Fruit fly (Drosophila melanogaster): ENCODE results near the gene CG5282.
A peak's percentile ranks its signal among the peaks of the same experiment; 100 is the strongest.

Gene CG5282

dm6 chr3L:20441632-20442469 lies 16.0 kb upstream of the CG5282 start, which contains the start of gene CG5910 (continued):
- TF ChIP-seq knrl (GFP tag; IDR thresholded peaks at IDR 0.05; ENCODE audit: partially characterized antibody) (no peak), gsb-n (tag; optimal IDR thresholded peaks at IDR 0.05) (peak; percentile 90), seq (GFP tag; IDR thresholded peaks at IDR 0.05) (peak; percentile 79), CG17359 (tag; optimal IDR thresholded peaks at IDR 0.05) (peak; percentile 88), CG31388 (GFP tag; optimal IDR thresholded peaks at IDR 0.05) (peak; percentile 70), Stat92E (GFP tag; optimal IDR thresholded peaks at IDR 0.05) (peak in 1 of 3 experiments; percentile 7), pum (GFP tag; optimal IDR thresholded peaks at IDR 0.05) (no peak), CG11398 (GFP tag; optimal IDR thresholded peaks at IDR 0.05) (no peak), tup (GFP tag; optimal IDR thresholded peaks at IDR 0.05) (peak; percentile 16), CG1832 (GFP tag; optimal IDR thresholded peaks at IDR 0.05) (no peak), Ets97D (GFP tag; optimal IDR thresholded peaks at IDR 0.05) (no peak), D19B (GFP tag; optimal IDR thresholded peaks at IDR 0.05) (peak; percentile 77), CG30431 (GFP tag; optimal IDR thresholded peaks at IDR 0.05) (peak; percentile 69), CG12299 (tag; optimal IDR thresholded peaks at IDR 0.05) (peak; percentile 87), Drgx (GFP tag; IDR thresholded peaks at IDR 0.05) (no peak), tna (GFP tag; IDR thresholded peaks at IDR 0.05; ENCODE audit: partially characterized antibody) (no peak), CG6854 (GFP tag; optimal IDR thresholded peaks at IDR 0.05) (peak; percentile 89), CG13296 (GFP tag; optimal IDR thresholded peaks at IDR 0.05) (peak; percentile 91), Hr78 (GFP tag; optimal IDR thresholded peaks at IDR 0.05) (no peak), ERR (GFP tag; optimal IDR thresholded peaks at IDR 0.05) (no peak), pfk (GFP tag; optimal IDR thresholded peaks at IDR 0.05) (no peak), gce (GFP tag; IDR thresholded peaks at IDR 0.05) (0 out of 3 replicates have a peak, but pooled peaks have one; percentile 52), CG30020 (tag; optimal IDR thresholded peaks at IDR 0.05) (peak; percentile 70), zf30C (GFP tag; optimal IDR thresholded peaks at IDR 0.05) (peak; percentile 87), nom (GFP tag; optimal IDR thresholded peaks at IDR 0.05) (peak; percentile 40), lilli (GFP tag; optimal IDR thresholded peaks at IDR 0.05) (peak; percentile 63), Antp (GFP tag; optimal IDR thresholded peaks at IDR 0.05) (peak; percentile 19), nmo (GFP tag; optimal IDR thresholded peaks at IDR 0.05) (peak; percentile 95), CG14667 (GFP tag; IDR thresholded peaks at IDR 0.05) (peak; percentile 67; the same call in 1 of the 2 replicates), p53 (GFP tag; optimal IDR thresholded peaks at IDR 0.05) (no peak), inv (GFP tag; IDR thresholded peaks at IDR 0.05; ENCODE audit: partially characterized antibody) (no peak), CG16779 (GFP tag; IDR thresholded peaks at IDR 0.05) (no peak), CG10959 (GFP tag; IDR thresholded peaks at IDR 0.05) (peak; percentile 43), CG1024 (GFP tag; IDR thresholded peaks at IDR 0.05) (peak; percentile 66), sc (optimal IDR thresholded peaks at IDR 0.05) (no peak), sc (GFP tag; optimal IDR thresholded peaks at IDR 0.05) (peak; percentile 7), jigr1 (GFP tag; IDR thresholded peaks at IDR 0.05) (peak; percentile 61; the same call in 1 of the 3 replicates), CG5180 (GFP tag; optimal IDR thresholded peaks at IDR 0.05) (peak; percentile 78), pb (GFP tag; optimal IDR thresholded peaks at IDR 0.05) (no peak), insv (GFP tag; optimal IDR thresholded peaks at IDR 0.05) (peak in 1 of 2 experiments; percentile 63), CG4282 (GFP tag; optimal IDR thresholded peaks at IDR 0.05) (no peak), Mes4 (GFP tag; optimal IDR thresholded peaks at IDR 0.05) (no peak), Nf-YB (GFP tag; optimal IDR thresholded peaks at IDR 0.05) (peak; percentile 77), run (tag; optimal IDR thresholded peaks at IDR 0.05) (peak; percentile 84), jumu (GFP tag; optimal IDR thresholded peaks at IDR 0.05) (no peak), rib (GFP tag; IDR thresholded peaks at IDR 0.05) (peak; percentile 60), Six4 (GFP tag; optimal IDR thresholded peaks at IDR 0.05) (peak; percentile 84), sens-2 (GFP tag; IDR thresholded peaks at IDR 0.05) (peak; percentile 56)

Data from whole organism, embryonic.